Worm (Caenorhabditis elegans): ENCODE measurements around the gene nfyc-1.

The nfyc-1 gene

DNA sequence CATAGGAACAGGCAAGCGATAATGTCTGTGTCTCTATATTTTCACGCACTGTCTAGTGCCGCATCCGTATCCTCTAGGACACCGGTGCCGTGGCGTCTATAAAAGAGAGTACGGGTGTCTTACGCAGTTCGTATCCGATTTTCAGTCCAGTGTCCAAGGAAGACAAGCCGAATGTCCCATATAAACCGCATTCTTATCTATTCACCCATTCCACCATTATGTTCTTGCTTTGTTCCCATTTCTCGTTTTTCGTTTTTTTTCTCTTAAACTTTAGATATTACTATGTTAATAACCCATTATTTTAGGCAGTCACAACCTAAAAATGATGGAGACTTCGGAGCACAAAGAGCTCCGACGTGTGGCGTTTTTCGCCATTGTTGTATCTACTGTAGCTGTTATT is 20.7 kb upstream of the nfyc-1 start, which contains the start of gene sqt-2:
Gene sqt-2 (plus strand): TSS at position 301 of the 400 bp plus-strand sequence.
- TF ChIP-seq ceh-22 (tag; optimal IDR thresholded peaks at IDR 0.05): no peak
- no peak for TF ChIP-seq tbx-7 (tag; optimal IDR thresholded peaks at IDR 0.05)
- TF ChIP-seq unc-3 (GFP tag; conservative IDR thresholded peaks at IDR 0.05): no peak
- no peak for TF ChIP-seq unc-3 (tag; optimal IDR thresholded peaks at IDR 0.05)
- no peak for TF ChIP-seq syd-9 (tag; optimal IDR thresholded peaks at IDR 0.05)
- no peak for TF ChIP-seq dve-1 (tag; optimal IDR thresholded peaks at IDR 0.05)
- no peak for TF ChIP-seq hlh-30 (tag; optimal IDR thresholded peaks at IDR 0.05; ENCODE audit: insufficient read depth)
- no peak for TF ChIP-seq ttx-3 (tag; optimal IDR thresholded peaks at IDR 0.05)
- TF ChIP-seq pag-3 (tag; optimal IDR thresholded peaks at IDR 0.05; ENCODE audit: borderline replicate concordance): no peak
- no peak for TF ChIP-seq tbx-2 (tag; optimal IDR thresholded peaks at IDR 0.05)
- TF ChIP-seq hlh-13 (GFP tag; optimal IDR thresholded peaks at IDR 0.05): no peak
- TF ChIP-seq ets-4 (tag; optimal IDR thresholded peaks at IDR 0.05): no peak
- no peak for TF ChIP-seq C08G9.2 (tag; optimal IDR thresholded peaks at IDR 0.05)
- TF ChIP-seq elt-2 (tag; optimal IDR thresholded peaks at IDR 0.05): no peak
- TF ChIP-seq lin-11 (tag; optimal IDR thresholded peaks at IDR 0.05): no peak
- TF ChIP-seq pha-4 (tag; optimal IDR thresholded peaks at IDR 0.05): no peak
- no peak for TF ChIP-seq elt-4 (tag; optimal IDR thresholded peaks at IDR 0.05)
- no peak for TF ChIP-seq fax-1 (tag; optimal IDR thresholded peaks at IDR 0.05)
- TF ChIP-seq F13H6.1 (tag; optimal IDR thresholded peaks at IDR 0.05): no peak
- TF ChIP-seq nhr-232 (tag; optimal IDR thresholded peaks at IDR 0.05): no peak

DNA sequence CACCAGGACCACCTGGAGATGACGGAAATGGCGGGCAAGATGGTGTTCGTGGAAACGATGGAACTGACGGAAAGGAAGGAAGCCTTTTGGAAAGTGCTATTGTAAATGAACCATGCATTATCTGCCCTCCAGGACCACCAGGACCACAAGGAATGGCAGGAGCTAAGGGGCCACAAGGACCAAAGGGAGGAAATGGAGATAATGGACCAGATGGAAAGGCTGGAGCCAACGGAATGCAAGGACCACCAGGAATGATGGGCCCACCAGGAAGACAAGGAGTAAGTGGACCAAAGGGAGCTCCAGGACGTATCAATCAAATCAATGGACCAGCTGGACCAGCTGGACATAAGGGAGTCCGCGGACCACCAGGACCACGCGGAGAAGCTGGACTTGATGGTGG is 20.0 kb upstream of the nfyc-1 start:
- peak; percentile 37 for TF ChIP-seq mec-3 (tag; optimal IDR thresholded peaks at IDR 0.05; ENCODE audit: borderline replicate concordance)
- no peak for TF ChIP-seq hlh-30 (tag; optimal IDR thresholded peaks at IDR 0.05; ENCODE audit: insufficient read depth)

DNA sequence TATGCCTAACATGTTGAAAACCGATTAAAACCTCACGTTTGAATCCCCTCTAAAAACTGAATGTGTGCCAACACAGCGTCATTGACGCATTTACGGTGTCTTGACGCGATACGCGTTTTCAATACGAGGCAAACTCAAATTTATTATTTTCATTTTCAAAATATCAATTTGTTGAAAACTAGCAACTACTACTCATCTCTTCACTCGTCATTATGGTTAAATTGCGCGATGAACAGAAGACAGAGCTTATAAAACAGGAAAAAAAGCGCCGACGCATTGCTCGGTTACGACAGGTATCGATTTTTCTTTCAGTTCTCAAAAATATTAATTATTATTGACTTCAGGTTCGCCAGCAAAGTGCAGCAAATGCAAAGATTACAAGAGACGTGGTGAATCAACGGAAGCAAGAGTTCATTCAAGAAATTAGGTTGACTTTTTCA is 19.1 kb upstream of the nfyc-1 start, which contains the start of gene enee-1:
Gene enee-1 (plus strand): TSS at position 108 of the 440 bp plus-strand sequence.
- peak; percentile 8 for TF ChIP-seq ceh-18 (tag; optimal IDR thresholded peaks at IDR 0.05)
- peak; percentile 21 for TF ChIP-seq ceh-31 (tag; optimal IDR thresholded peaks at IDR 0.05)
- no peak for TF ChIP-seq pax-1 (tag; optimal IDR thresholded peaks at IDR 0.05)
- peak; percentile 25 for TF ChIP-seq tbx-2 (tag; optimal IDR thresholded peaks at IDR 0.05)
- TF ChIP-seq eyg-1 (tag; optimal IDR thresholded peaks at IDR 0.05): no peak
- TF ChIP-seq rnt-1 (tag; optimal IDR thresholded peaks at IDR 0.05): peak; percentile 53
- peak; percentile 68 for TF ChIP-seq ceh-30 (tag; optimal IDR thresholded peaks at IDR 0.05)
- peak; percentile 29 for TF ChIP-seq ceh-48 (tag; optimal IDR thresholded peaks at IDR 0.05)
- TF ChIP-seq nfya-1 (tag; optimal IDR thresholded peaks at IDR 0.05): peak; percentile 54
- no peak for TF ChIP-seq sox-2 (GFP tag; IDR thresholded peaks at IDR 0.05)

DNA sequence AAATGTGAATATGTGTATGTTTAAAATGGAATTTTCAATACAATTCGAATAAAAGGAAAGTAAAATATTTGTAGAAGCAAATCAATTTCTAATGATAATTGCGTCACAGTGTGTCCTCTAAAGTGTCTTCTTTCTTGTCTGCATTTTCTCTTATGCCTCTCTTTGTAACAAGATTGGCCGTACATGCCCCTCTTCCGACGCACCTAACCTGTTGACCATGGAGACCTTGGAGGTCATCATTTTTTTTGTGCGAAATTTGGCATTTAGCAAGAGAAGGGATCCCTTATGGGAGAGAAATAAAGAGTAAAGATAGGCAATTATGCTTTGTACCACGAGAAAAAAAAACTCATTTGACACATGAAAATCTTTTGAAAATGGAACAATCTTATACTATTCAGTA is 15.4 kb upstream of the nfyc-1 start, which contains the start of gene F23F1.4:
Gene F23F1.4 (minus strand): TSS at position 141 of the 400 bp plus-strand sequence.
- TF ChIP-seq unc-3 (GFP tag; conservative IDR thresholded peaks at IDR 0.05): no peak
- no peak for TF ChIP-seq unc-3 (tag; optimal IDR thresholded peaks at IDR 0.05)
- TF ChIP-seq fkh-6 (tag; optimal IDR thresholded peaks at IDR 0.05): no peak
- no peak for TF ChIP-seq unc-42 (tag; optimal IDR thresholded peaks at IDR 0.05)
- TF ChIP-seq rnt-1 (tag; optimal IDR thresholded peaks at IDR 0.05): no peak
- TF ChIP-seq fax-1 (tag; optimal IDR thresholded peaks at IDR 0.05): no peak
- TF ChIP-seq madf-2 (tag; optimal IDR thresholded peaks at IDR 0.05): no peak
- TF ChIP-seq ets-4 (tag; optimal IDR thresholded peaks at IDR 0.05): no peak
- no peak for TF ChIP-seq pha-2 (tag; optimal IDR thresholded peaks at IDR 0.05)
- no peak for TF ChIP-seq syd-9 (tag; optimal IDR thresholded peaks at IDR 0.05)
- no peak for TF ChIP-seq che-1 (tag; optimal IDR thresholded peaks at IDR 0.05)
- TF ChIP-seq pag-3 (tag; optimal IDR thresholded peaks at IDR 0.05; ENCODE audit: borderline replicate concordance): no peak
- TF ChIP-seq C08G9.2 (tag; optimal IDR thresholded peaks at IDR 0.05): no peak
- TF ChIP-seq ceh-48 (tag; optimal IDR thresholded peaks at IDR 0.05): no peak
- no peak for TF ChIP-seq eyg-1 (tag; optimal IDR thresholded peaks at IDR 0.05)
- no peak for TF ChIP-seq hlh-6 (tag; optimal IDR thresholded peaks at IDR 0.05)
- TF ChIP-seq gmeb-2 (tag; optimal IDR thresholded peaks at IDR 0.05): no peak
